Fruit fly (Drosophila melanogaster) Kc167 (cell line): ENCODE results near the gene CG18132.

ENCODE experiments used
- Myc ChIP-seq: fragments of >200 bp; optimal IDR thresholded peaks from 2 replicates; lab custom pipeline; 2017; ENCODE audit warnings: missing external identifiers
- Sin3A ChIP-seq: fragments of >200 bp; optimal IDR thresholded peaks from 2 replicates; lab custom pipeline; 2018; ENCODE audit warnings: missing external identifiers
- h ChIP-seq: fragments of >200 bp; optimal IDR thresholded peaks from 3 replicates; lab custom pipeline; 2018; ENCODE audit warnings: missing external identifiers
- insv ChIP-seq: fragments of >200 bp; optimal IDR thresholded peaks from 3 replicates; lab custom pipeline; 2018; ENCODE audit warnings: missing external identifiers
- psq ChIP-seq: fragments of >200 bp; optimal IDR thresholded peaks from 2 replicates; lab custom pipeline; 2017; ENCODE audit warnings: missing external identifiers
- ttk ChIP-seq: sonication (Bioruptor generic); optimal IDR thresholded peaks from 2 replicates; lab custom pipeline; 2017; ENCODE audit warnings: missing external identifiers

CG18132 gene

dm6 chr2L:1478488-1478887 lies 38.8 kb downstream of the CG18132 start:
- no peak for TF ChIP-seq h (lab: Kevin White, UChicago)
- no peak for TF ChIP-seq Sin3A (lab: Kevin White, UChicago)
- TF ChIP-seq ttk (lab: Kevin White, UChicago), result no peak
- no peak for TF ChIP-seq insv (lab: Kevin White, UChicago)
- TF ChIP-seq Myc (lab: Kevin White, UChicago), result no peak
- TF ChIP-seq psq, result no peak

- TF ChIP-seq Myc (lab: Kevin White, UChicago) (no peak), Sin3A (lab: Kevin White, UChicago) (no peak), h (lab: Kevin White, UChicago) (no peak), insv (lab: Kevin White, UChicago) (no peak), ttk (lab: Kevin White, UChicago) (no peak), psq (no peak)
Observed at dm6 chr2L:1476872-1477503, 40.3 kb downstream of the CG18132 start.

DNA sequence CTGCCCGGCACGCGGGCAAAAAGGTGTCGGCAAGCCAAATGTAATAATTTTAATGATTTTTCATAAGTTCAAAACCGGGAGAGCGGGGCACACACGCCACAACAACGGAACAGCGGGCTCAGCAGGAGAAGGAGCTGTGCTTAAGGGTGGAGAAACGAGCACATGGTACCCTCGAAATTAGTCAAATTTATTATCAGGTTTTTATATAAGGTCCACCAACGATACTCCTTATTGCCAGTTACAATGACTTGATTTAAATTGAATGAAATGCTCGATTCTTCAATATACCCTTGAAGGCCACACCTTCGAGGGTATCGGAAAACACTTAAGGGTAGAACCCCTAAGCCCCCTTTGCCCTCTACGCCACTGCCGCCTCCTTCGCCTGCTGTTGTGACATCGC lies 43.9 kb downstream of the CG18132 start:
- no peak for TF ChIP-seq insv (lab: Kevin White, UChicago)
- no peak for TF ChIP-seq Sin3A (lab: Kevin White, UChicago)
- TF ChIP-seq Myc (lab: Kevin White, UChicago), result no peak
- TF ChIP-seq ttk (lab: Kevin White, UChicago), result no peak
- TF ChIP-seq psq, result no peak
- no peak for TF ChIP-seq h (lab: Kevin White, UChicago)

dm6 chr2L:1470772-1471171 lies 46.5 kb downstream of the CG18132 start:
- TF ChIP-seq h (lab: Kevin White, UChicago), result no peak

dm6 chr2L:1470009-1470408 lies 47.3 kb downstream of the CG18132 start:
- TF ChIP-seq insv (lab: Kevin White, UChicago) (no peak), psq (no peak), h (lab: Kevin White, UChicago) (no peak), Sin3A (lab: Kevin White, UChicago) (no peak), Myc (lab: Kevin White, UChicago) (no peak), ttk (lab: Kevin White, UChicago) (no peak)
